Worm (Caenorhabditis elegans) whole organism, mixed stage, embryonic: ENCODE measurements around the gene acdh-13.

Experiments used
- bed-3 ChIP-seq: fragments of 200-800 bp; sonication (Bioruptor generic); optimal IDR thresholded peaks from 3 replicates; lab custom pipeline; 2018; ENCODE audit warnings: mild to moderate bottlenecking, missing genetic modification characterization, moderate library complexity, missing compliant biosample characterization
- nhr-28 ChIP-seq: fragments of 150-350 bp; optimal IDR thresholded peaks from 2 replicates; lab custom pipeline; 2014; ENCODE audit warnings: missing biosample characterization, missing genetic modification characterization
- nhr-76 ChIP-seq: sonication (generic microtip); optimal IDR thresholded peaks from 2 replicates; lab custom pipeline; 2017; ENCODE audit warnings: missing biosample characterization, missing genetic modification characterization
- pha-4 ChIP-seq: fragments of 150-350 bp; optimal IDR thresholded peaks from 2 replicates; lab custom pipeline; 2018; ENCODE audit warnings: missing biosample characterization, missing genetic modification reagents, missing genetic modification characterization
- ztf-11 ChIP-seq: fragments of 150-350 bp; optimal IDR thresholded peaks from 2 replicates; lab custom pipeline; 2014; ENCODE audit warnings: missing biosample characterization, missing genetic modification characterization

- TF ChIP-seq bed-3 (GFP tag; lab: Kevin White, UChicago) (no peak), nhr-76 (tag; lab: Kevin White, UChicago) (no peak), nhr-28 (tag; lab: Kevin White, UChicago) (no peak), pha-4 (tag; lab: Kevin White, UChicago) (no peak), ztf-11 (tag; lab: Kevin White, UChicago) (no peak)
Observed at ce11 chrIV:8473756-8474155, 24.9 kb downstream of the acdh-13 start, which contains the start of gene C28C12.11.
